Worm (Caenorhabditis elegans): Measurements from ENCODE around the gene T05C7.4.
"Not testable (repeated sequence)": the region's sequence is repeated elsewhere in the genome, so short reads cannot be mapped to it uniquely, and the experiment has no call there.

T05C7.4 gene

DNA sequence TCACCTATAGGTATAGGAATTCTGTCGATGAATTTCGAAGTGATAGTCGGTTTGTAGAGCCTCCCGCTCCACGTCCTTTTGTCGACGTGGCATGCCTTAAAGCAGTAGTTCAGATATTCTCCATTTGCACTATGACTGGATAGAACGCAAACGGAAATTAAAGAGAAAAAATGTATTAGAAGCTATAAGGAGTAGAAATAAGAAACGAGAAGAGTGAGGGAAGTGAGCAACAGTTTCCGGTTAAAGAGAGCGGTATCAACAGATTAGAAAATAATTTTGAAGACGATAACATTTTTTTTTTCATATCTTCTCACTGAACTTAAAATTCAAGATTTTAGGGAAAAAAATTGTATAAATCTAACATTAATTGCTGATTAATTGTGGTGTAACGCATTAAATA, at the start of gene T05C7.4:
T05C7.4 (minus strand) TSS at position 101 of the 400 bp plus-strand sequence.
- TF ChIP-seq unc-62 (GFP tag; optimal IDR thresholded peaks at IDR 0.05), result no peak

DNA sequence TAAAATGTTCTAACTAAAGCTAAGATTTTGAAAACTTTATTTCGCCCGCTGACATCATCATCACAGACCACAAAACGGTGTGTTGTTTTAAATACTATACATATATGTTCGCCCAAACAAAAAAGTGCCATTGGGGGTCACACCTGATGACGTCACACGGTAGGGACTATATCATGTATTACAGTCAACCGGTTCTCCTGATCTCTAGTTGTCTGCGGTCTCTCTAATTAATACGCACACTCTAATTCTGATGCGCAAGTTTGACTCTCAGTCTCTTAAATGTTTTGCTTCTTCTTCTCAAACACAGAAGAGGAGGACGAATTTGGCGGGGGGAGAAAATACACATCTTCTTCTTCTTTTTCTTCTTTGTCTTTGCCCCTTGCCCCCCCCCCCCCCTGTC, 49.4 kb upstream of the T05C7.4 start:
- no peak for TF ChIP-seq unc-62 (GFP tag; optimal IDR thresholded peaks at IDR 0.05)

DNA sequence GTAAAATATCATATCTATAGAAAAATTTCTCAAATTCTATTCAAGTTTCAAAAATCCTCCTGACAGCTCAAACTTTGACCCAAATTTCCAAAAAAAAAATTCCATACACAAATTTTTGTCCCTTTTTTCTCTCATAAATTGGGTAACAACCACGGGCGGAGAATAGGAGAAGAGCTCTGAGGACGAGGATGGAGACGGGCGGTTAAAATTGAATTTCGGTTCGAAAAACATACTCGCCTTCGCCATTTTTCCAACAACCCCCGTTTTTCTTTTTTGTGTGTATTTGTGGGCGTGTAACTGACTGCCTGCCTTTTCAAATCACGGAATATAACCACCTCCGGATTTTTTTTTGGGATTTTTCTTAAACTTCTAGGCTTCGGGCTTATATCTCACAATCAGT, 44.2 kb upstream of the T05C7.4 start:
- TF ChIP-seq unc-62 (GFP tag; optimal IDR thresholded peaks at IDR 0.05), result no peak

DNA sequence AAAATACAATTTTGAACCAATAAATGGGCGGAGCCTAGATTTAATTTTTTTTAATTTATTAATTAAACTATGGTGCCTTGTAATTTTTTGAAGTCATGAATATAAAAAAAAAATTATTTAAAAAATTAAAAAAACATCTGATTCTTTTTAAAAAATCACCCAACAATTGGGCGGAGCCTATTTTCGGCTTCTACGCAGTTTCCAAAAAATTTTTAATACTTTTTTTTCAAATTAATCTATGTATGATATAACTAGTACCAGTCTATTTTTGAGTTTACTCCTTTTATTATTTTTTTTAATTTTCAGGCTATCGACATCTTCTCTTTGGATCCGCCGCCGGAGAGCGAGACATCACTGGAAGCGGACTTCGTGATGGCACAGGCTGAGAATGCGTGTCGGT, 38.2 kb upstream of the T05C7.4 start, which contains the start of gene tpa-1:
tpa-1 (plus strand) TSS at position 301 of the 400 bp plus-strand sequence.
- TF ChIP-seq unc-62 (GFP tag; optimal IDR thresholded peaks at IDR 0.05), result no peak

DNA sequence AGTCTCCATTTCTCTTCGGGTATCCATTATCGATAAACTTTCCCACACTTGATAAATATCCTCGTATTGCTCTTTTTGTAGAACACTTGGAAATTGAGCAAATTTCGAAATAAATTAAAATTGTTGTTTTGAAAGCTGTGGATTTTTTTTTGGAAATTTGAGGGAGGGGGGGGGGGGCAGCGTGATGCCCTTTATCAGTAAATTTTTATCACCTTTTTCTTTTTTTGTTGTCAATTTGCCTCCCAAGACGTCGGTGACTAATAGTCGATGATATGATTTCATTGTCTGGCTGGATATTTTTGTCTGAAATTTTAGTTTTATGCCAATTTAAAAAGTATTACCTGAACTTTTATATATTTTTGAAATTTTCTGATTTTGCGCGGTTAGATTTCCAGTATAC, 36.6 kb upstream of the T05C7.4 start, which contains the start of gene scl-23:
scl-23 (minus strand) TSS at position 101 of the 400 bp plus-strand sequence.
- no peak for TF ChIP-seq unc-62 (GFP tag; optimal IDR thresholded peaks at IDR 0.05)

DNA sequence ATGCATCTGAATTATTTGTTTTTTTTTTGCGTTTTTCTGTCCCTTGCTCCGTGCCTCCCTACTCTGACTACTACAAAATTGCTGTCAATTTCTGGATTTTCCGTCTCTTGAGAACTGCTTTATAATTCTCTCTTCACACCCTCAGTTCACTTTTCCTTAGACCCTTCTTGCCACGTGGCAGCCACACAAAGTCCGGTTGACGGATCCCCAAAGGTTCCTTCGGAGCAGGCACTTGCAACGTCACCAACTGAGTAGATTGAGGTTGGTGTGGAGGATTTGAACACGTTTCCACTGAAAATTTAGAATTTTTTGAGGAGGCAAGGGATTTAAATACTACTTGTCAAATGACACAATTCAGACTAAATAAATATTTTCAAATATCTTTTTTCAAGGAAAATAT, 33.3 kb upstream of the T05C7.4 start:
- no peak for TF ChIP-seq unc-62 (GFP tag; optimal IDR thresholded peaks at IDR 0.05)

DNA sequence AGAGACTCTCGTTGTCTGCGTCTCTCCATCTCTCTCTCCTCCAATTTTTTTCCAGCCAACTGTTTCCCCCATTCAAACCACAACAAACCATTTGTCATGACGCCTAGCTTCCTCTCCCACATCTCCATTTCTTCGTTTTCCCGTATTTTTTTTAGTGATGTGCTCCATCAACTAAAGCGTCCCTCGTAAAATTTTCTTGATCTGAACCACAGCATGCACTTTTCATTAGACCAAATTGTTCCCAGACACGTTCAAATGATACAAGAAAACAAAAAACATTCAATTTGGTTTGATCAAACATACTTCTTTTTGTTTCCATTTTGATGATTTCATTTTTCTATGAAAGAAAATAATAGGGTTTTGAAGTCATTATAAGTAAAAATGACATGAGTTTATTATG, 28.9 kb upstream of the T05C7.4 start:
- TF ChIP-seq unc-62 (GFP tag; optimal IDR thresholded peaks at IDR 0.05), result no peak

DNA sequence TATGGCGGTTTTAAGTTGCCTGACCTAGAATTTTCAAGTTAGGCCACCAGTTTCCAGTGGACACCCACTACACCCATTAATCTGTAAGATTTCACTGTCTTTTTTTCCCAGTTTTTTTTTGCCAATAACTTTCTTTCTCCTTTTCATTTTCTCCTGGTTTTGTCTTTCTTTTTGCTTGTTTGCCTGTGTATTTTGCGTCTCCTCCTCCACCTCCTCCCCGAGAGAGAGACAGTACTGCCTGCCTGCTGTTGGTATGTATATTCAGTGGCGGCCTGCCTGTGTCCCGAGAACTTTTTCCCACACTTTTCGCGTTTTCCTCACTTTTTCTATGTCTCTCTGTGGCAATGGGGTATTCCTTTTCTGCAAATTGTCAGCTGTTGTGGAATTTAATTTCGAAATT, 28.0 kb upstream of the T05C7.4 start:
- no peak for TF ChIP-seq unc-62 (GFP tag; optimal IDR thresholded peaks at IDR 0.05)

DNA sequence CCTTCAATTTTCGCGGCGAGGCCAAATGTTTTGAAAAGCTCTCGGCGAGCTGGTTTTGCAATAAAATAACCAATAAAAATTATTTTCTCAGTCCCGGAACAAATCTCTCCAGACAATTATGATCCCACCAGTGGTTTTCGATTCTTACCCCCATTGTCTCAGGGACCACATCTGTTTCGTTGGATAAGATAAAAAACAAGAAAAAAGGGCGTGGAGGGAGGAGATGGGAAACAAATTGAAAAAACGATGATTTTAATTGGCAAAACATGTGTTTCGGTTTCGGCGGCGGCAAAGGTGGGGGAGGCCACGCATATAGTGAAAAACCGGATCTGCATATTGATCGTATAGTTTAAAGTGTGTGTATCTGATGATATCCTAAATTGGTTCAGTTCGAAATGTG, 27.5 kb upstream of the T05C7.4 start:
- TF ChIP-seq unc-62 (GFP tag; optimal IDR thresholded peaks at IDR 0.05), result no peak

DNA sequence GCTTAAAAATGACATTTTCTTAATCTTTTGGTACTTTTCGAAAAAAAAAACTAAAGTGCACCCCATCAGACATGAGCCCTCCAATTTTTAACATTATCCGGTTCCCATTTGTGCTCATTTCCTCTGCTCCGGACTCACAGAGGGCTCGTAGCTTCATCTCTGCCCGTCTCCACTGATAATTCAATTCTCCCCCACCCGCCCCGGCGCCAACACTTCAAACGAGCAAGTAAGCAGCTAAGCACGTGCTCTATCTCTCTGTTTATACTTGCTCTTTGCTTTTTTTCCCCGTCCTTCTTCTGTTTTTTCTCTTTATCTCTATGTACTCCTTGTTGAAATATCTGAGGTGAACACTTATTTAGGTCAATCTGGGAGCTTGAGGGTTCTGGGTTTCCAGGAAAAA, 25.8 kb upstream of the T05C7.4 start, which contains the start of gene T05C7.9:
T05C7.9 (plus strand) TSS at position 72 of the 400 bp plus-strand sequence.
- no peak for TF ChIP-seq unc-62 (GFP tag; optimal IDR thresholded peaks at IDR 0.05)

DNA sequence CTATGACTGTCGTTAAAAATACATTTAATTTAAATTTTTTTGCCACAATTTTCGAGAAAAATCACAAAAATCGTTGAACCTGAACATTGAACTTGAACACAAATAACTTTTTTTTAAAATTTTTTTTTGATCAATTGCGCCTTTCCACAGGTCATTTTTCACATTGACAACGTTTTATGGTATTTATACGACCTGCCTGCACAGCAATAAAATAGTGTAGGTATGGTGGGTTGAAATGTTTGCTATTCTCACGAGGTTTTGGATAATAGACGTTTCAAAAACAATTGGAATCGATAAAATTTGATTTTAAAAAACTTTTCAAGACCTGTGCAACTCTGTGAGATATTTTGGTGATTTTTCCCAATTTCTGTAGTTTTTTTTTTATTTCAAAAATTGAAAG, 24.8 kb upstream of the T05C7.4 start:
- no peak for TF ChIP-seq unc-62 (GFP tag; optimal IDR thresholded peaks at IDR 0.05)

DNA sequence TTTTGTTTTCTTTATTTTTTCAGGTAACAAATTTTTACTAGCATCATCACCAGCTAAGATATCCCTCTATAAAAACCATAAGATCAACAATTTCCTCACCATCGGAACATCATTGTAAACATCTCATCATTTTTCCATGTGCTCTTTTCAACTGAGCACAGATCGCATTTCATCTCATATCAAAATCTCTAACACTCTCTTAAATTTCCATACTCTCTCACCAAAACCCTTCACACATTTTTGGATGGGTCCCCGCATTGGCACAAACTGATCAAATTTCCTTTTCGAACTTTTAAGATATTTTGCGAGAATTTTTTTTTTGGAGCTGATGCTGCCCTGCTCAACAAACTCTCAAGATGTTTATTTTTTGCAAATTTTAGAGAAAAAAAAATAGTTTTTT, 24.0 kb upstream of the T05C7.4 start:
- TF ChIP-seq unc-62 (GFP tag; optimal IDR thresholded peaks at IDR 0.05), result no peak

DNA sequence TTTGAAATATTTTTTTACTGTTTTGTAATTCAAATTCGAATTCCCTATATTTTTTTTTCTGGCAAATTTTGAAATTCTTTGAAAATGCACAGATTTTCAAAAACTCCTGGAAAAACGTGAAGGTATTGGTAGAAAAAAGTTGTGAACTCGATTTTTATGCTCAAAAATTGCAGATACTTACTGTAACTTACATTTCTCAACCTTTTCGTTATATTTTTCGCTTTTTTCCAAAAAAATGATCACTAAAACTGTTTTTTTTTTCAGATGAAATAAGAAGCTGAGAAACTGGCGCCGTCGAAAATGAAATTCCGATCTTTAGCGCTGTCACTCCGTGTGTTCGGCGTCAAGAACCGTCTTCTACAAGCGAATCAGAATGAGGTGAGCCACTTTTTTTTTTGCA, 22.6 kb upstream of the T05C7.4 start, which contains the start of gene T05C7.8:
T05C7.8 (plus strand) TSS at position 301 of the 400 bp plus-strand sequence.
- no peak for TF ChIP-seq unc-62 (GFP tag; optimal IDR thresholded peaks at IDR 0.05)

DNA sequence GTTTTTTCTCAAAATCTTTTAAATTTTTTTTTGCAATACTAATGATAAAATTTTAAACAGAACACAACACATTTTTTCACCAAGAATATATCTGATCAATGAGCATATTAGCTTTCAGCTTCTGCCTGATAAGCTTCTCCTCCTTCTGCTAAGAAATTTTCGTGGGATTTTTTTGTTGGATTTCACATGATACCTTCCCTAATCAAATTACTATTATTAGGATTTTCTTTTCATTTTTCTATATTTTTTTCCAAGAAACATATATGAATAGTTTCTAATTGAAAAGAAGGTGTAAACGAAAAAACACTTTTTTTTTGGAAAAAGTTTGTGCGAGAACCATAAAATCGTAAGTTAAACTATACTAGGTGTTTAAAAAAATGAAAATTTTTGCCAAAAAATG, 19.7 kb upstream of the T05C7.4 start:
- no peak for TF ChIP-seq unc-62 (GFP tag; optimal IDR thresholded peaks at IDR 0.05)

DNA sequence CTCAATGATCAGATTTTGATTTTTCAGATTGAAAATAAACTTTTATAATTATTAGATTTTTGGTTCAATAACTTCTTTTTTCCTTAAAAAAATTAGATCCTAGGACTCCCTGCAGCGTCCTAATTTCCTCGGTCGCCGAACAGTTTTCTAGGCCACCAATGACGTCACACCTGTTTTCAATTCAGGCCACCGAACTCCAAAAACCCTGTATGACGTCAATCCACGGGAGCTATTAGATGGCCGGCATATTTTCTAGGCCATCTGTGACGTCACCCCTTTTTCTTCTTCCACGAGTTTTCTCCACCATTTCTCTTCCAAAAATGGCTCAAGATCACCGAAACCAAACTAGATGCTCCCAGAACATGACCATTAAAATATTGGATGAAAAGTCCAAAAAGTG, 17.8 kb upstream of the T05C7.4 start:
- TF ChIP-seq unc-62 (GFP tag; optimal IDR thresholded peaks at IDR 0.05), result no peak

DNA sequence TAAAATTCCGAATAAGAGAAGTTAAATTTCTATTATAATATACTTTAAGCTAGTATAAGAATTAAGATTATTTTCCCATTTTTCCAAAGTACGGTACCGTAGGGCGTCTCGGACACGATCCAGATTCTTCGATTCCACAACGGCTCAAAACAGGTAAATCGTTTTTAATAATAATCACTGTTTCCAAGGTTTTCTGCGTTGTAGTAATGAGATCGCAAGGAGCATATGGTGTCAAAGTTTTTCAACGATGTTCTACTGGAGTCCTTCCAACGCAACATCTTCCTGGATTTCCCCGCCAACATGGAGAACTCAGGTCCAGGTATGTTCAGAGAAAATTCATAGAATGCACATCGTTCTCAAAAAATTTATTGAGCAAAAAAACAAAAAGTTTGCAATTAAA, 8.0 kb upstream of the T05C7.4 start, which contains the start of gene T05C7.7:
T05C7.7 (plus strand) TSS at position 301 of the 400 bp plus-strand sequence.
- TF ChIP-seq unc-62 (GFP tag; optimal IDR thresholded peaks at IDR 0.05), result not testable (repeated sequence)

DNA sequence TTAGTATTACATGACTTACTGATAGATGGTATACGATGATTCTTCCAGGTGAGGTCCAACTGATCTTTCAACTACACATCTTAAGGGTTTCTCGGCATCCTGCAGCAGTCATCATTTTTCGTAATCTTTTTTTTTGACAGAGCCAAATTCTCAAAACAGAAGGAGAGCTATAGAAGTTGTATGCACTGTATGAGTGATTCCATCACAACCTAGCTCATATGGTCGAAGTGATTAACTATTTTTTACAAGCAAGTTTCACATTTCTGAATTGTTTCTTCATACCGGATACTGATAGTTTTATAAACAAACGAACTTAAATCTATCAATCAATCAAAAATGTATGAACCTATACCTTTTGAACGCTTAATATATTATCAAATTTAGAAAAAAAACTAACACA, 5.4 kb upstream of the T05C7.4 start, which contains the start of gene T05C7.5:
T05C7.5 (minus strand) TSS at position 101 of the 400 bp plus-strand sequence.
- TF ChIP-seq unc-62 (GFP tag; optimal IDR thresholded peaks at IDR 0.05), result no peak

DNA sequence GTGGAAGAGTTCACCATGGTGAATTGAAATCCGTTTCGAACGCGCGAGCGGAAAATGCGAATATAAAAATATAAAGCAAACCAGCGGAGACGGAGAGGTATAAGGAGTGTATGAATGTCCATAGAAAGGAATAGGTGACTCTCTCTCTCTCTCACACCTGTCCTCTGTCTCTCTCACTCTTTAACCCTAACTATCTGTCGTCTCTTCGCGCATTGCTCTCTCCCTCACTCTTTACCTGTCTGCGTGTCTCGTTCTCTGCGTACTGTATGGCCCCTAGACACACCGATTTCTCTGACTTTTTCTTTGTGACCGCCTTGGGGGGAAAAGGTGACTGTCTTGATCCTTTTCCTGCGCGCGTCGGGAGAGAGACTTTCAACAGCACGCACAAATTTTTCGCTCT, 2.2 kb downstream of the T05C7.4 start:
- no peak for TF ChIP-seq unc-62 (GFP tag; optimal IDR thresholded peaks at IDR 0.05)
